Worm (Caenorhabditis elegans) whole organism, L1 larva: ENCODE data around the gene F59A1.15.

ENCODE experiments used
- elt-3 ChIP-seq, 6 experiments: fragments of 150-350 bp in 1 of 6; sonication (generic microtip); optimal IDR thresholded peaks; 2 replicates each; lab custom pipeline; 2017 to 2018; ENCODE audit warnings: missing biosample characterization in 6 of 6, missing genetic modification characterization in 6 of 6, inconsistent platforms in 1 of 6
- pag-3 ChIP-seq: sonication (generic microtip); optimal IDR thresholded peaks from 2 replicates; lab custom pipeline; 2017; ENCODE audit warnings: missing genetic modification characterization, mild to moderate bottlenecking, missing compliant biosample characterization, antibody characterized with exemption, borderline replicate concordance; ENCODE audit not compliant: insufficient read depth
- snpc-4 ChIP-seq: fragments of 150-350 bp; optimal IDR thresholded peaks from 2 replicates; lab custom pipeline; 2014; ENCODE audit warnings: missing biosample characterization, missing genetic modification characterization
- swsn-7 ChIP-seq: sonication (generic microtip); optimal IDR thresholded peaks from 2 replicates; lab custom pipeline; 2016; ENCODE audit warnings: missing genetic modification characterization, missing compliant biosample characterization
- unc-62 ChIP-seq: fragments of 150-350 bp; optimal IDR thresholded peaks from 2 replicates; lab custom pipeline; 2014; ENCODE audit warnings: missing biosample characterization, missing genetic modification reagents, missing genetic modification characterization

ce11 chrV:17655205-17655604, 28.5 kb downstream of the F59A1.15 start:
- TF ChIP-seq unc-62 (GFP tag; lab: Kevin White, UChicago) = no peak
- TF ChIP-seq snpc-4 (tag; lab: Kevin White, UChicago) = no peak
- no peak for TF ChIP-seq swsn-7 (tag; lab: Kevin White, UChicago)
- TF ChIP-seq elt-3 (tag; optimal IDR thresholded peaks at IDR 0.05; lab: Kevin White, UChicago) = no peak
- no peak for TF ChIP-seq pag-3 (tag; lab: Kevin White, UChicago)
